Worm (Caenorhabditis elegans): ENCODE data around the gene K05G3.2.

- no peak for TF ChIP-seq nfya-1 (tag; optimal IDR thresholded peaks at IDR 0.05; ENCODE audit: insufficient read depth)
- TF ChIP-seq nhr-237 (tag; optimal IDR thresholded peaks at IDR 0.05): no peak
- TF ChIP-seq unc-62 (GFP tag; optimal IDR thresholded peaks at IDR 0.05): no peak
- no peak for TF ChIP-seq nhr-28 (tag; optimal IDR thresholded peaks at IDR 0.05)
- TF ChIP-seq nhr-11 (tag; optimal IDR thresholded peaks at IDR 0.05): no peak
Measured at ce11 chrX:16546135-16546534, 51.4 kb downstream of the K05G3.2 start.
